Fruit fly (Drosophila melanogaster) S2 (cell line): Measurements from ENCODE around the gene Plod.

Experiments
- CG8478 ChIP-seq: fragments of >200 bp; optimal IDR thresholded peaks from 2 replicates; lab custom pipeline; 2018
- CTCF ChIP-seq, 2 experiments: fragments of >200 bp; optimal IDR thresholded peaks; 2 replicates each; lab custom pipeline; 2018

The Plod gene

DNA sequence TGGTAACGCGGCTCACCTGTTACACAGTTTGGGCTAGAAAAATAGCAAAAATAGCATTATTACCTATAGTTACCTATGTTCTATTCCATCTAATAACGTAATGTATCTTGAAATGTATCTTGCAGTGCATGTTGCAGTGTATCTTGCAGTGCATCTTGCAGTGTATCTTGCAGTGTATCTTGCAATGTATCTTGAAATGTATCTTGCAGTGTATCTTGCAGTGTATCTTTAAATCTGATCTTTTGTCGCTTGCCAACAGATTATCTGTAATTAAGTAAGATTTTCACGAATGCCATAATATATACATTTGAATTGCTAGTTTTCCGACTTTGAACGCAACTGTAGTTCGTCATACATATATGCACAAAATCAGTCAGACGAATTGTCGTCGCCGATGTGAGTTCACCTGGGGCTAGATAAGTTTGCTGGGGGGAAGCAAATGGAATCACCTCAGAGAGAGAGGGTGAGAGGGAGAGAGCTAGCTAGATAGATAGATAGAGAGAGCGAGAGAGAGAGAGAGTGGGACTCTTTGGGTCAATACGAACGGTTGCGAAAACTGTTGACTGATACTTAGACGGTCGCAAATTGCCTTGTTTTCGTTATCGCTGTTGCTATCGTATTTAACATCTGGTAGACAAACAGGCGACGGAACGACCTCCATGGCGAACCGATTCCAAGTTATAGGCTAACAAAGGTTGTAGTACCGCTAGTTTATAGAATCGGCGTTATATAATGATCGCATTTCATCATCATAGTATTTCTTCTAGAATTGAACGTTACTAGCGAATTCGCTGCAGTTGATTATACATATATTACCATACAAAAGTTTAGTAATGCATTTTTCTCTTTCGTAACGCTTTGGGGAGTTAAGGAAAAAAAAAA lies 36.8 kb upstream of the Plod start:
- TF ChIP-seq CTCF (optimal IDR thresholded peaks at IDR 0.05; lab: Kevin White, UChicago) (no peak), CG8478 (no peak)

DNA sequence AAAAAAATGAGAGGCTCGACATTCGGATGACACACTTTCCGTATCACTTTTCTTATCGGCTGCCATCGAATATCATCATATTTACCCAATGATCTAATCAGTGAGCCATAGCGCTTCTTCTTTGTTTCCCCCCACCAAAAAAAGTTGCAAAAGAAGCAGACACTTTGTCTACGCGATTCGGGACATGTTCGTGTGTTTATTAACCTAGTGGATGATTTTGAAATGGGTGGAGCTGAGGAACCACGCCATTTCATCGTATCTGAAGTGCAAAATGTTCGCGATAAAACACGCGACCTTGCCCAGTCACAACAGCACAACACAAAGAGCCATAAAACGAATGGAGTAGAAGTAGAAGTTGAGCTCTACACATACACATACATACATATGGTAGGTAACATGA lies 36.1 kb upstream of the Plod start:
- no peak for TF ChIP-seq CTCF (optimal IDR thresholded peaks at IDR 0.05; lab: Kevin White, UChicago)
- no peak for TF ChIP-seq CG8478

DNA sequence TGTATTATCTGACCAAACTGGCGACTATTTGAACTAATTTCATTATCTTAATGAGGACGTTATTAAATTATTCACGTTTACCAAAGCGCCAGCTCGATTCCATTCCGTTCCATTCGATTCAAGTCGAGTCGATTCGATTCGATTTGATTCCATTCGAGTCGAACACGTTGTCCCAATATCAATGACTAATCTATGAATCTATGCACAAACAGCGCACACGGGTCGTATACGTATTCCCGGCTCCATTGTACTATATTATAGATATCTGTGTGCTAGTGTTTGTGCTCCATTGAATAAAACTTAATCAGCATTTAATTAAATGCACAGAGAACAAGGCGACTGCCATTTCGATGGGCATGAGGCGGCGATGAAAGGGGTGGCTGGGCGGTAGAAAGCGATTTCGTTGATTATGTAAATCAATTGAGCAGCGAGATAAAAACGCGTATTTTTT lies 33.4 kb upstream of the Plod start:
- TF ChIP-seq CG8478 = no peak
- TF ChIP-seq CTCF (optimal IDR thresholded peaks at IDR 0.05; lab: Kevin White, UChicago) = no peak

DNA sequence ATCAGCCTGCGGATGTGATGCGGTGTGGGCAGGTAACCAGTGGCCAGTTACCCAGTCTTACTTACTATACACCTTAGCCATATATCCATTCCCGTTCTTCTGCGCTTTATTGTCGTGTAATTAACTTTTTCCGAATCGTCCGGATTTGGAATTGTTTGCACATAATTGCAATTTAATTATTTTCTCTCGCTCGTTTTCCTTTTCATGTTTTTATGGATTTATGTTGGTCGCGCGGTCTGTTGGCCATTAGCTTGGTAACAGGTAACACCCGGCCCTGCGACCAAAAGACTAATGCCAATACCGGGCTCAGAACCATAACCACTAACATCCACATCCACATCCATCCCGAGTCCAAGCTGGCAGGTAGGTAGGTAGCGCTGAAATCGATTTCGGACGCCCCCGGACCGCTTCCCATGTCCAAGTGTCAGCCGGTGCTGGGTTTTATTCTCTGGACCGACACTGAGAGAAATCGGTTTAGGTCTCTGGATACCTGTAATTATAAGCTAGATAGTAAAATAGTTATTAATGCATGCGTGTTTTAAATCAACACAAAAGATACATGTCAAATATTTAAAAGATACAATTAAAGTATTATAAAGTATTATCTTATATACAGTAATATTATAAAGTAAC lies 31.4 kb upstream of the Plod start:
- no peak for TF ChIP-seq CTCF (optimal IDR thresholded peaks at IDR 0.05; lab: Kevin White, UChicago)
- no peak for TF ChIP-seq CG8478

DNA sequence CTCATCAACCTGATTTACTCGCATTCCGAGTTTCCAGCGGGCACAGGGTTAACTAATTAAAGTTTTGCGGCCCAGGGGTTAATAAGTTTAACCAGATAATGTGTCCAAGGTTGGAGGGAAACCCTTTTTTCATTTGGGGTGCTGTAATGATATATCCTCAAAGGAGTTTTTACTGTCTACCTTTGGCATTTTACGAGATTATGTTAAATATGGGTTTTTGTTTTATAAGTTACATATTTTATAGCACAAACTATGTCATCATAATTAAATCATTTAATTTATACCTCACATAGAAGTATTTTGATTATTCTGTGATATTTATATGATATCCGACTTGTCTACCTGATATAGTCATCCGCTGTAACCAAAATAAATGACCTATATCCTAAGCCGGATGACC lies 30.3 kb upstream of the Plod start, which contains the start of gene Ir68a:
Ir68a (minus strand) TSS at position 101 of the 400 bp plus-strand sequence.
- TF ChIP-seq CTCF (optimal IDR thresholded peaks at IDR 0.05; lab: Kevin White, UChicago) (no peak), CG8478 (no peak)

DNA sequence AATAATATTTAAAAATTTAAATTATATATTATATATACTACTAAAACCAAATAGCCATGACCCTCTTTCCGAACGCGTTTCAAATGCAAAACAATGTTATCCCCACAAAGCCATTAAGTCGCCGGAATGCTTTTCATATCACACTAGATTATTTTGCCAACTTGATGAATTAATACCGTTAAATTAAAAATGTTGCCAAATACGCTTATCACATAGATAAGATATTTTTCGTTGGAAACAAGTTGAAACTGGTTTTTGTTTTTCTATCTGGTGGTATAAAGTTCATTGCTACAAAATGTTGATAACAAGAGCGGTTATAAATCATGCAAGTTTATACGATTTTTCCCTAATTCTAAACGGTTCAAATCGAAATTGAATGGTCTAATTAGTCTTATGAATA lies 27.7 kb upstream of the Plod start:
- TF ChIP-seq CTCF (optimal IDR thresholded peaks at IDR 0.05; lab: Kevin White, UChicago) = no peak
- TF ChIP-seq CG8478 = no peak

DNA sequence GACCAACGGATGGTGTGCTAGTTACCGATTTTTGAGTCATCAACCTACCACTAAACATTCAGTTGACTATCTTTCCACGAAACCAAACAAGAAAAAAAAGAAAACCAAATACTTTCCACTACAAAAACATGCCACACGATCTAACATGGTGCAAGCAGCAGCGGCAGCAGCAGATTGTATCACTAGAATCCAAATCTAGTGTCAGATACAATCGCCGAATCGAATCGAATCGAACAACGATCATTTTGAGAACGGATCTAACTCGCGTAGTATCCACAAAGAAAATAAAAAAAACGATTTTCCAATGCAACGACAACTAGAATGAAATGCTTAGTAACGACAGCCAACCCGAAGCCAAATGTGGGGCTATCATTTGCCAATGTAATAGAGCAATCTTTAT lies 21.9 kb upstream of the Plod start:
- no peak for TF ChIP-seq CTCF (optimal IDR thresholded peaks at IDR 0.05; lab: Kevin White, UChicago)
- no peak for TF ChIP-seq CG8478

DNA sequence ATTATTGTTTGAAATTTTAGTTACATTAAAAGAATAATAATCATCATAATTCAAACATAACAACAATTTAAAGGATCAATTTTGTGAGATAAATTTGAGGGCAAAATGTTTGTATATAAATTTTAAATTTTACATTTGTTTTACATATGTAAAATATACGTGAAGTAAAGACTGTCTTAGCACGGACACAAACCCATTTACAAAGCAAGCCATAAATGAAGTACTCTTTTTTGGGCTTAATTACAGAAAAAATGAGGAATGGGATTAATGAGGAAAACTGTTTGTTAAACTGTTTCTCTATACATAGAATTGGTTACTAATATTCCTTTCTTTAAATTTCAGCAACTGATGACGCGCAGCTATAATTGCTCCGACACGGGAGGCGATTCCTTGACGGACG lies 18.8 kb upstream of the Plod start:
- peak in 1 of 2 experiments; percentile 49 for TF ChIP-seq CTCF (optimal IDR thresholded peaks at IDR 0.05; lab: Kevin White, UChicago)
- TF ChIP-seq CG8478 = no peak

DNA sequence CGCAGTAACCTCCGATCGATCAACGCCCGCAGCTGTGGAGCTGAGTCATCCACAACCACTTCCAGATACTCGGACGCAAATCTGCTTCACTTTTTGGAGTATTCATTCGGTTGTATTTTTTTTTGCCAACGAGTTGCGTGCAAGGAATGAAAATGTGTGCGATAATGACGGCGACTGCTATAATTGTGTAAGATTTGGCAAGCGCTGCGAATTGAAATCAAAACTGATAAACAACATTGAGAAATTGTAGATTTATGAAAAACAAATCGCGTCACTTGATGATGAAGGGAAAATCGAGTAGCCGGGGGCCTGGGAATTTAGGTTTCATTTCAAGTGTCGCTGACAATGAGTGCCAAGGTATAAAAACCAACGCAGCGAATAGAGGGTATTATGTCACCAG lies 13.1 kb upstream of the Plod start:
- TF ChIP-seq CTCF (optimal IDR thresholded peaks at IDR 0.05; lab: Kevin White, UChicago) = no peak
- TF ChIP-seq CG8478 = no peak

DNA sequence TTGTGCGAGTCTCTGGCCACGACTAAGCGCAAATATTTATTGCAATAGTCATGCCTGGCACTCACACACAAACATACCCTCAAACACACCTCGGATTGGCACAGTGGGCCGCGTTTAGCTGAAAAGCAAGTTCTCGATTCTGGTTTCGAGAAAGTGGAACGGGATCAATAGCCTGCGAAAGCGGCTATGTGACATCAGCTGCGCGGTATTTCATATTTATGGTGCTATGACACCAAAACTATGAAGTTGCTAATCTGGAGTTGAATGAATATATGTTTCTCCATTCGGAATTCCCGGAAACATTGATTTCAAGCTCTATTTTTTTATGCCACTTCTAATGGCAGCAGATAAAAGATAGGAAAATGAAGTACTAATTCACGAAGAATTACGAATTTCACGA lies 12.1 kb upstream of the Plod start:
- TF ChIP-seq CTCF (optimal IDR thresholded peaks at IDR 0.05; lab: Kevin White, UChicago) (no peak), CG8478 (no peak)

DNA sequence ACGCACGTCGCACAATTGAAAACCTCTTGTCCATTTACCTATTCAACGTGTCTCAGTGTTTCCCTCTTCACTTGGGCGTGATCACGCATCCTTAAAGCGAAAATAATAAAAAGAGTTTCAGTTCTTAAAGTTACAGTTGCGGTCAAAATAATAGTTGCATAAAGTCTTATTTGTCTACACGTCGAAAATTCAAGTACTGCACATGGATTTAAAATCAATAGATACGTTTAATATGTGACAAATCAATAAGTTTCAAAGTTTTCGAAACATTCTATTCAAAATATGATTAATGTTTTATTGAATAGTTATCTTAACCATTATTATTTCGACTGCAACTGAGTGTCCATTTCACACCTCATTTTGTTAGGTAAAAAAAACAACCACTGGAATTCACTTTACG lies 10.4 kb upstream of the Plod start:
- TF ChIP-seq CG8478 (no peak), CTCF (optimal IDR thresholded peaks at IDR 0.05; lab: Kevin White, UChicago) (no peak)

DNA sequence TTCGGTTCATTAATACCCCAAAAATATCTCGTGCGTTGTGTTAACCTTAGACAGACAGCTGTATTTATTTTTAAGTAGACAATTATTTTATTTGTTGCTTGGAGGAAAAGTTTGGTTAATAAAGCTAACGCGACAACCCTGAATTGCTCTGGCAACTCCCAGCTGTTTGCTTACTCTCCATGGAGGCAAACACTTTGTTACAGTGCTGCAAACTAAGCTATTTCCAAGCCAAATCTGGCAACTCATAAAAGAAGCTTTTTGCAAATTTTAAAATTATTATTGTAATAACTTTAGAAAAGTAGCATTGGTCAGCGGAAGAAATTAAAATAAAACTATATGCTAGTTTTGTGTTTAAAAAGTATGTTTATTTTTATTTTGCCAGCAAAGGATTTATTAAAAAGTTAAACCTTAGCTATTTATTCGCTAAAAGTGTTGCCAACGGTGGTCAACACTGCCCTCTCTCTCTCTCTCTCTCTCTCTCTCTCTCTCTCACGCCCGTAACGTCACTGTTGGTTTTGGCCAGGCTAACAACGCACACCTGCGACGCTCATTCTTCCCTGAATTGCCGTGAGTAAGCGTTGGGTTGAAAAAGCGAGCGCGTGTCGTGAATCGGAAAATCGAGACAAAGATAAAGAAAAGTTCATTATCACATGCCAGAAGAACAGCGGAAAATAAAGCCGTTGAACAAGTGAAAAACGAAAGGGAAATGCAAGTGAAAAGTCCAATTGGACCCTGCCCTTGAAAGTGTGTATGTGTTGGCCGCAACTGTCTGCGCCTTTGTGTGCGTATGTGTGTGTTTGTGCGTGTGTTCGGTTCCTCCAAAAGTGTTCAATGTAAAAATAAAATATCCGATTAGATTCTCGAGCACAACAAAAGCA lies 9.7 kb upstream of the Plod start:
- TF ChIP-seq CG8478 (no peak), CTCF (optimal IDR thresholded peaks at IDR 0.05; lab: Kevin White, UChicago) (no peak)

DNA sequence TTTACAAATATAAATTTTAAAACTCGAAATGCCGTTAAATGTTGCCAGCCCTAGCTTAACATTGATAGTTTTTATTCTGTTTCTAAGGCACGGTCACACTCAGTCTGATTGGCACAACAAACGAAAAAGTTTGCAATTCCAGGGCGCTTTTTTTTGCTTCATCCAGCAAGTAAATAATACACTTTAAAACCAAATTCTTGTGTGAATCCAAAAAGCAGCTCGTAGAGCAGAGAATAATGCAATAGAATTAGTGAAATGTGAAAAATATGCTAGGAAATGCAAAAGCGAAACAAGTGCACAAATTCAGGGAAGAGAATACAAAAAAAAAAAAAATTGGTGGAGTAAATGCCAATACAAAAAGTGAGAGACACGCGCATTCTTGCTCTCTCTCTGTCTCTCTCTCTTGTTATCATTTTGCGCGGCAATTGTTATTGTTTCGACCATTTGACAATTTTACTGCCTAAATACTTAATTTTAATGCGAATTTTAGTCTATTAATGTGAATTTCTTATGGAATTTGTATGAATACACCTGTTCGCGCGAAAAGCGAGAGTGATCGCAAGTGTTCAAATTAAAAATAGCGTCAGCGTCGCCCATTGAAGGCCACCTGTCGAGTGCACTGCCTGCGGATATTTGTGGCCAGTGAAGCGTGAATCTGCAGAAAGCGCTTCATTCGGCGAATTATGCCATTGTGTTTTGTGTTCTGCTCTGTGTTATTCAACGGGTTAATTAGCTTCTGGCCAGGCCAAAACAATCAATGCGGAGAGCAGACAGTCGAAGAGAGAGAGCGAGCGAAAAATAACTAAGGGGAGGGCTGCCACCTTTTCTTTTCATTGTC lies 8.8 kb upstream of the Plod start, which contains the start of gene CG42671:
CG42671 (plus strand) TSS at position 100 of the 838 bp plus-strand sequence.
- TF ChIP-seq CTCF (optimal IDR thresholded peaks at IDR 0.05; lab: Kevin White, UChicago) (no peak), CG8478 (no peak)

DNA sequence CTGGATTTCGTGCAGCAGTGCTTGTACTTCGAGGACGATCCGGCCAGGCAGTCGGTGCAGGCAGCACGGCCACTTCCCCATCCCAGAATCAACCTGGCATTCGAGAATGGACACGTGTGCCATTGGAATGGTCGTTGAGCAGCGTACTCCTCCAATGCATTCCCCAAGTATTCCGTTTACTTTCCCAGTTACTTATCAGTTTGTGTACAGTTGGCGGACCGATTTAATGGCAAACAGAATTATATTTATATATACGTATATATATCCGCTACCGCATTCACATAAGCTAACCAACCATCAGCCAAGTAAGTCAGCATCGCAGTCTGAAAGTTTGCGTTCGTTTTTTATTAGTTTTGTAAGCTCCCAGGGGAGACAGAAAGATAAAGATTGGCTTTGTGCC lies 7.8 kb upstream of the Plod start:
- no peak for TF ChIP-seq CTCF (optimal IDR thresholded peaks at IDR 0.05; lab: Kevin White, UChicago)
- no peak for TF ChIP-seq CG8478
